Worm (Caenorhabditis elegans) whole organism, L2 larva: ENCODE results near the gene clc-11.

ENCODE experiments used
- F13H6.1 ChIP-seq: sonication (generic microtip); optimal IDR thresholded peaks from 2 replicates; lab custom pipeline; 2016; ENCODE audit warnings: missing genetic modification characterization, missing compliant biosample characterization
- Y55F3AM.14 ChIP-seq: fragments of 200-800 bp; sonication (Bioruptor generic); optimal IDR thresholded peaks from 2 replicates; lab custom pipeline; 2018; ENCODE audit warnings: mild to moderate bottlenecking, missing genetic modification characterization, missing compliant biosample characterization
- ZK546.5 ChIP-seq: sonication (generic microtip); optimal IDR thresholded peaks from 2 replicates; lab custom pipeline; 2017; ENCODE audit warnings: missing biosample characterization, missing genetic modification characterization
- ama-1 ChIP-seq: fragments of 150-350 bp; optimal IDR thresholded peaks from 2 replicates; lab custom pipeline; 2018; ENCODE audit warnings: inconsistent platforms
- blmp-1 ChIP-seq: sonication (generic microtip); optimal IDR thresholded peaks from 2 replicates; lab custom pipeline; 2017; ENCODE audit warnings: missing genetic modification characterization, mild to moderate bottlenecking, missing compliant biosample characterization, antibody characterized with exemption, moderate library complexity; ENCODE audit not compliant: insufficient read depth
- ceh-82 ChIP-seq: fragments of 150-350 bp; optimal IDR thresholded peaks from 2 replicates; lab custom pipeline; 2014; ENCODE audit warnings: missing biosample characterization, missing genetic modification characterization
- crh-2 ChIP-seq: sonication (generic microtip); optimal IDR thresholded peaks from 2 replicates; lab custom pipeline; 2017; ENCODE audit warnings: missing biosample characterization, missing genetic modification characterization
- egl-27 ChIP-seq: sonication (generic microtip); optimal IDR thresholded peaks from 3 replicates; lab custom pipeline; 2017; ENCODE audit warnings: missing biosample characterization, missing genetic modification reagents, missing genetic modification characterization
- elt-1 ChIP-seq: fragments of 150-350 bp; optimal IDR thresholded peaks from 2 replicates; lab custom pipeline; 2014; ENCODE audit warnings: missing biosample characterization, missing genetic modification characterization
- elt-3 ChIP-seq: sonication (generic microtip); optimal IDR thresholded peaks from 2 replicates; lab custom pipeline; 2017; ENCODE audit warnings: missing biosample characterization, missing genetic modification characterization
- fos-1 ChIP-seq: fragments of 150-350 bp; optimal IDR thresholded peaks from 2 replicates; lab custom pipeline; 2014; ENCODE audit warnings: missing biosample characterization, missing genetic modification characterization
- lin-39 ChIP-seq: fragments of 150-350 bp; optimal IDR thresholded peaks from 2 replicates; lab custom pipeline; 2014; ENCODE audit warnings: missing biosample characterization, missing genetic modification reagents, missing genetic modification characterization
- lsy-2 ChIP-seq, 2 experiments: fragments of 150-350 bp in 1 of 2; sonication (generic microtip) in 1 of 2; optimal IDR thresholded peaks; 2 replicates each; lab custom pipeline; 2014 to 2017; ENCODE audit warnings: missing biosample characterization in 2 of 2, missing genetic modification characterization in 2 of 2
- mab-5 ChIP-seq: fragments of 150-350 bp; optimal IDR thresholded peaks from 2 replicates; lab custom pipeline; 2014; ENCODE audit warnings: missing biosample characterization, missing genetic modification characterization
- mbf-1 ChIP-seq: sonication (generic microtip); optimal IDR thresholded peaks from 2 replicates; lab custom pipeline; 2017; ENCODE audit warnings: missing biosample characterization, missing genetic modification characterization
- mdl-1 ChIP-seq, 2 experiments: fragments of 150-350 bp in 1 of 2; sonication (generic microtip) in 1 of 2; optimal IDR thresholded peaks; 2 replicates each; lab custom pipeline; 2017; ENCODE audit warnings: missing biosample characterization in 2 of 2, missing genetic modification characterization in 2 of 2
- nhr-11 ChIP-seq: fragments of 150-350 bp; optimal IDR thresholded peaks from 2 replicates; lab custom pipeline; 2014; ENCODE audit warnings: missing biosample characterization, missing genetic modification characterization
- nhr-129 ChIP-seq: fragments of 150-350 bp; optimal IDR thresholded peaks from 2 replicates; lab custom pipeline; 2014; ENCODE audit warnings: missing biosample characterization, missing genetic modification characterization
- nhr-23 ChIP-seq: fragments of 150-350 bp; optimal IDR thresholded peaks from 2 replicates; lab custom pipeline; 2014; ENCODE audit warnings: missing biosample characterization, missing genetic modification reagents, missing genetic modification characterization
- nhr-25 ChIP-seq: fragments of 150-350 bp; sonication (generic microtip); optimal IDR thresholded peaks from 3 replicates; lab custom pipeline; 2014; ENCODE audit warnings: missing biosample characterization, missing genetic modification characterization
- peb-1 ChIP-seq: fragments of 150-350 bp; optimal IDR thresholded peaks from 2 replicates; lab custom pipeline; 2014; ENCODE audit warnings: missing biosample characterization, missing genetic modification characterization
- skn-1 ChIP-seq: sonication (generic microtip); optimal IDR thresholded peaks from 2 replicates; lab custom pipeline; 2017; ENCODE audit warnings: missing biosample characterization, missing genetic modification characterization
- sma-3 ChIP-seq: sonication (generic microtip); optimal IDR thresholded peaks from 2 replicates; lab custom pipeline; 2016; ENCODE audit warnings: missing genetic modification reagents, missing genetic modification characterization, missing compliant biosample characterization
- sma-9 ChIP-seq, 2 experiments: fragments of 150-350 bp in 1 of 2; sonication (generic microtip) in 1 of 2; optimal IDR thresholded peaks; 2 replicates each; lab custom pipeline; 2014 to 2016; ENCODE audit warnings: missing genetic modification characterization in 2 of 2, mild to moderate bottlenecking in 1 of 2, missing biosample characterization in 1 of 2, missing compliant biosample characterization in 1 of 2, missing genetic modification reagents in 1 of 2, moderate library complexity in 1 of 2
- snpc-4 ChIP-seq: fragments of 150-350 bp; optimal IDR thresholded peaks from 2 replicates; lab custom pipeline; 2014; ENCODE audit warnings: missing biosample characterization, missing genetic modification characterization
- unc-39 ChIP-seq: fragments of 150-350 bp; optimal IDR thresholded peaks from 2 replicates; lab custom pipeline; 2014; ENCODE audit warnings: missing biosample characterization, missing genetic modification characterization
- unc-55 ChIP-seq: fragments of 150-350 bp; sonication (generic microtip); optimal IDR thresholded peaks from 3 replicates; lab custom pipeline; 2014; ENCODE audit warnings: missing biosample characterization, missing genetic modification reagents, missing genetic modification characterization
- zag-1 ChIP-seq: fragments of 150-350 bp; optimal IDR thresholded peaks from 2 replicates; lab custom pipeline; 2014; ENCODE audit warnings: missing biosample characterization, missing genetic modification characterization
- ztf-11 ChIP-seq: sonication (generic microtip); optimal IDR thresholded peaks from 2 replicates; lab custom pipeline; 2017; ENCODE audit warnings: missing biosample characterization, missing genetic modification characterization
- ztf-4 ChIP-seq: fragments of 150-350 bp; optimal IDR thresholded peaks from 2 replicates; lab custom pipeline; 2014; ENCODE audit warnings: missing biosample characterization, missing genetic modification characterization

clc-11 gene

ce11 chrV:16163719-16164118 is 24.3 kb upstream of the clc-11 start, which contains the start of gene F10A3.12:
Gene F10A3.12 (plus strand): TSS chrV:16164019.
- TF ChIP-seq zag-1 (tag; lab: Kevin White, UChicago): no peak
- TF ChIP-seq snpc-4: no peak
- TF ChIP-seq unc-39 (tag; lab: Kevin White, UChicago): no peak
- TF ChIP-seq ama-1 (lab: Kevin White, UChicago): no peak
- TF ChIP-seq elt-3 (tag; lab: Kevin White, UChicago): no peak
- TF ChIP-seq sma-3 (GFP tag; lab: Kevin White, UChicago): no peak
- no peak for TF ChIP-seq lin-39 (tag; lab: Kevin White, UChicago)
- no peak for TF ChIP-seq blmp-1 (tag; lab: Kevin White, UChicago)

- TF ChIP-seq sma-9 (GFP tag; optimal IDR thresholded peaks at IDR 0.05; lab: Kevin White, UChicago) (no peak), sma-9 (tag; optimal IDR thresholded peaks at IDR 0.05; lab: Kevin White, UChicago) (no peak)
Observed at ce11 chrV:16162124-16162735, 22.8 kb upstream of the clc-11 start, which contains the start of the genes str-109 and F10A3.11. Gene str-109 (minus strand): TSS chrV:16162224. Gene F10A3.11 (plus strand): TSS chrV:16162685.

ce11 chrV:16160087-16160486 is 20.7 kb upstream of the clc-11 start:
- TF ChIP-seq ztf-4 (tag; lab: Kevin White, UChicago) (no peak), unc-55 (GFP tag; lab: Kevin White, UChicago) (peak; percentile 56), egl-27 (no peak), mbf-1 (tag; lab: Kevin White, UChicago) (no peak), nhr-23 (tag; lab: Kevin White, UChicago) (no peak), nhr-129 (tag; lab: Kevin White, UChicago) (peak; percentile 83), lsy-2 (tag; optimal IDR thresholded peaks at IDR 0.05; lab: Kevin White, UChicago) (no peak), ama-1 (lab: Kevin White, UChicago) (no peak), fos-1 (tag; lab: Kevin White, UChicago) (peak; percentile 62)

- TF ChIP-seq ama-1 (lab: Kevin White, UChicago) (no peak), elt-1 (no peak), nhr-25 (tag; lab: Kevin White, UChicago) (no peak), egl-27 (no peak), nhr-11 (tag; lab: Kevin White, UChicago) (no peak), peb-1 (no peak)
- TF ChIP-seq, all 48 proteins: peak for 0
Observed at ce11 chrV:16159594-16159993, 20.2 kb upstream of the clc-11 start, which contains the start of gene F10A3.17. Gene F10A3.17 (minus strand): TSS chrV:16159694.

- TF ChIP-seq ZK546.5: no peak
- TF ChIP-seq ztf-11: no peak
- no peak for TF ChIP-seq ztf-4 (tag; lab: Kevin White, UChicago)
- no peak for TF ChIP-seq ceh-82 (tag; lab: Kevin White, UChicago)
- TF ChIP-seq nhr-25 (tag; lab: Kevin White, UChicago): no peak
- no peak for TF ChIP-seq F13H6.1 (tag; lab: Kevin White, UChicago)
- TF ChIP-seq mbf-1 (tag; lab: Kevin White, UChicago): no peak
- no peak for TF ChIP-seq skn-1 (tag; lab: Kevin White, UChicago)
- no peak for TF ChIP-seq elt-1
- TF ChIP-seq mdl-1 (tag; optimal IDR thresholded peaks at IDR 0.05; lab: Kevin White, UChicago): no peak
- TF ChIP-seq crh-2 (tag; lab: Kevin White, UChicago): no peak
Observed at ce11 chrV:16158391-16158790, 19.0 kb upstream of the clc-11 start, which contains the start of gene str-99. Gene str-99 (minus strand): TSS chrV:16158491.

- no peak for TF ChIP-seq nhr-11 (tag; lab: Kevin White, UChicago)
- TF ChIP-seq unc-39 (tag; lab: Kevin White, UChicago): no peak
- no peak for TF ChIP-seq mdl-1 (tag; optimal IDR thresholded peaks at IDR 0.05; lab: Kevin White, UChicago)
- TF ChIP-seq Y55F3AM.14 (GFP tag; lab: Kevin White, UChicago): no peak
- no peak for TF ChIP-seq zag-1 (tag; lab: Kevin White, UChicago)
- TF ChIP-seq mab-5 (tag; lab: Kevin White, UChicago): no peak
Observed at ce11 chrV:16155111-16155510, 15.7 kb upstream of the clc-11 start, which contains the start of gene str-97. Gene str-97 (minus strand): TSS chrV:16155211.
